Worm (Caenorhabditis elegans) whole organism, mixed stage, embryonic: ENCODE data around the gene F54D5.15.

ENCODE experiments used
- ceh-39 ChIP-seq: fragments of 150-350 bp; optimal IDR thresholded peaks from 2 replicates; lab custom pipeline; 2014; ENCODE audit warnings: missing biosample characterization, missing genetic modification characterization
- ceh-83 ChIP-seq: fragments of 200-800 bp; sonication (Bioruptor generic); optimal IDR thresholded peaks from 2 replicates; lab custom pipeline; 2018; ENCODE audit warnings: mild to moderate bottlenecking, missing genetic modification characterization, missing compliant biosample characterization
- elt-1 ChIP-seq: sonication (generic microtip); optimal IDR thresholded peaks from 2 replicates; lab custom pipeline; 2017; ENCODE audit warnings: missing genetic modification characterization, mild to moderate bottlenecking, missing compliant biosample characterization, antibody characterized with exemption, moderate library complexity, borderline replicate concordance; ENCODE audit not compliant: insufficient read depth
- hlh-1 ChIP-seq: fragments of 150-350 bp; optimal IDR thresholded peaks from 2 replicates; lab custom pipeline; 2014; ENCODE audit warnings: missing biosample characterization, missing genetic modification reagents, missing genetic modification characterization
- lin-13 ChIP-seq: fragments of 150-350 bp; optimal IDR thresholded peaks from 2 replicates; lab custom pipeline; 2014; ENCODE audit warnings: missing biosample characterization, missing genetic modification characterization
- lsy-2 ChIP-seq: fragments of 150-350 bp; optimal IDR thresholded peaks from 2 replicates; lab custom pipeline; 2014; ENCODE audit warnings: missing biosample characterization, missing genetic modification characterization
- mab-5 ChIP-seq: fragments of 150-350 bp; optimal IDR thresholded peaks from 2 replicates; lab custom pipeline; 2014; ENCODE audit warnings: missing biosample characterization, missing genetic modification characterization
- mep-1 ChIP-seq: fragments of 150-350 bp; optimal IDR thresholded peaks from 2 replicates; lab custom pipeline; 2017; ENCODE audit warnings: missing biosample characterization, missing genetic modification reagents, missing genetic modification characterization, inconsistent platforms
- nhr-12 ChIP-seq: fragments of 150-350 bp; optimal IDR thresholded peaks from 2 replicates; lab custom pipeline; 2014; ENCODE audit warnings: missing biosample characterization, missing genetic modification characterization
- nhr-237 ChIP-seq: fragments of 150-350 bp; optimal IDR thresholded peaks from 2 replicates; lab custom pipeline; 2014; ENCODE audit warnings: missing biosample characterization, missing genetic modification characterization
- nhr-28 ChIP-seq: fragments of 150-350 bp; optimal IDR thresholded peaks from 2 replicates; lab custom pipeline; 2014; ENCODE audit warnings: missing biosample characterization, missing genetic modification characterization
- zip-8 ChIP-seq: fragments of 150-350 bp; optimal IDR thresholded peaks from 2 replicates; lab custom pipeline; 2014; ENCODE audit warnings: missing biosample characterization, missing genetic modification characterization

ce11 chrII:11591558-11591957 is 27.5 kb upstream of the F54D5.15 start:
- TF ChIP-seq nhr-237 (tag; lab: Kevin White, UChicago) (no peak), mab-5 (tag; lab: Kevin White, UChicago) (no peak), ceh-83 (GFP tag; lab: Kevin White, UChicago) (no peak), ceh-39 (tag; lab: Kevin White, UChicago) (no peak), nhr-28 (tag; lab: Kevin White, UChicago) (no peak), lsy-2 (tag; lab: Kevin White, UChicago) (no peak), elt-1 (tag; lab: Kevin White, UChicago) (no peak), nhr-12 (tag; lab: Kevin White, UChicago) (no peak), mep-1 (tag; lab: Kevin White, UChicago) (no peak), zip-8 (no peak), lin-13 (tag; lab: Kevin White, UChicago) (no peak), hlh-1 (tag; lab: Kevin White, UChicago) (no peak)
